Worm (Caenorhabditis elegans): ENCODE measurements around the gene Y66D12A.13.

- TF ChIP-seq ztf-23 (GFP tag; IDR thresholded peaks at IDR 0.05): no peak
- TF ChIP-seq med-1 (GFP tag; optimal IDR thresholded peaks at IDR 0.05; ENCODE audit: insufficient read depth): no peak
- no peak for TF ChIP-seq flt-1 (GFP tag; IDR thresholded peaks at IDR 0.05)
- TF ChIP-seq ztf-29 (GFP tag; IDR thresholded peaks at IDR 0.05): no peak
- no peak for TF ChIP-seq tab-1 (GFP tag; IDR thresholded peaks at IDR 0.05)
- no peak for TF ChIP-seq ref-1 (GFP tag; conservative IDR thresholded peaks at IDR 0.05)
Measured at ce11 chrIII:11580428-11580885, 32.3 kb downstream of the Y66D12A.13 start, which contains the start of gene Y66D12A.7.
